Fruit fly (Drosophila melanogaster): ENCODE results near the gene CG31546.

DNA sequence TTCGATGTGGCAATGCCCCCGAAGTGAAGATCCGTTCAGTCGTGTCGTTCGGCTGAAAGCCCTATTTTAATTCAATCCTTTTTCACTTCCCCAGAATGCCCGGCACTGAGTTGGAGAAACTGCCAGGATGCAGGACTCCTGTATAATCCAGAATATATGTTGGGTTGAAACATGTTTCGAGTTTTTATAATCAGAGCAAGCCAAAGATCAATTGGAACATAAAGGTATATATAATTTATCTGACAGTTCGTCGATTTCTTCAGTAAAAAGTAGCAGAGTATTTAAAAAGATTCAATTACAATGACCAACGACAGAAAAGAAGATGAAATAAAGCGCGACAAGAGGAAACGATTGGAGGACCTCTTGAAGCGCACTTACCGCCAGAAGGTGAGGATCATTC, 7.9 kb downstream of the CG31546 start, which contains the start of gene CG31551:
- TF ChIP-seq lola (GFP tag; optimal IDR thresholded peaks at IDR 0.05) (no peak), brk (GFP tag; optimal IDR thresholded peaks at IDR 0.05) (no peak), fru (GFP tag; optimal IDR thresholded peaks at IDR 0.05) (no peak), sage (GFP tag; optimal IDR thresholded peaks at IDR 0.05) (no peak), Dfd (GFP tag; optimal IDR thresholded peaks at IDR 0.05) (no peak), jim (GFP tag; optimal IDR thresholded peaks at IDR 0.05) (no peak), CrebA (GFP tag; optimal IDR thresholded peaks at IDR 0.05; ENCODE audit: borderline replicate concordance) (no peak), pan (optimal IDR thresholded peaks at IDR 0.05) (no peak), psq (GFP tag; optimal IDR thresholded peaks at IDR 0.05) (no peak), usp (GFP tag; optimal IDR thresholded peaks at IDR 0.05) (no peak), Dif (GFP tag; optimal IDR thresholded peaks at IDR 0.05; ENCODE audit: partially characterized antibody) (no peak), Abd-B (GFP tag; optimal IDR thresholded peaks at IDR 0.05) (no peak)
